Worm (Caenorhabditis elegans) whole organism, L4 larva: Measurements from ENCODE around the gene ZK622.5.
A peak's percentile ranks its signal among the peaks of the same experiment; 100 is the strongest.

Experiments
- R02D3.7 ChIP-seq: fragments of 150-350 bp; sonication (generic microtip); optimal IDR thresholded peaks from 3 replicates; lab custom pipeline; 2014; ENCODE audit warnings: missing biosample characterization, missing genetic modification characterization
- T20F7.1 ChIP-seq: fragments of 200-800 bp; sonication (Bioruptor generic); optimal IDR thresholded peaks from 2 replicates; lab custom pipeline; 2018; ENCODE audit warnings: mild to moderate bottlenecking, missing genetic modification characterization, missing compliant biosample characterization
- aha-1 ChIP-seq: fragments of 150-350 bp; peaks from one replicate; lab custom pipeline; 2014; ENCODE audit warnings: missing biosample characterization, missing genetic modification characterization
- ama-1 ChIP-seq: fragments of 150-350 bp; optimal IDR thresholded peaks from 2 replicates; lab custom pipeline; 2014; ENCODE audit warnings: inconsistent platforms, mixed read lengths
- ces-1 ChIP-seq: fragments of 150-350 bp; sonication (generic microtip); optimal IDR thresholded peaks from 4 replicates; lab custom pipeline; 2014; ENCODE audit warnings: missing biosample characterization, missing genetic modification reagents, missing genetic modification characterization
- cey-2 ChIP-seq: sonication (generic microtip); optimal IDR thresholded peaks from 3 replicates; lab custom pipeline; 2017; ENCODE audit warnings: missing genetic modification characterization, mild to moderate bottlenecking, missing compliant biosample characterization, antibody characterized with exemption, borderline replicate concordance; ENCODE audit not compliant: insufficient read depth
- daf-16 ChIP-seq, 3 experiments: sonication (generic microtip); optimal IDR thresholded peaks; 2 replicates each; lab custom pipeline; 2016 to 2017; ENCODE audit warnings: missing genetic modification characterization in 3 of 3, missing genetic modification reagents in 3 of 3, mild to moderate bottlenecking in 2 of 3, missing compliant biosample characterization in 2 of 3, missing biosample characterization in 1 of 3, moderate library complexity in 1 of 3
- daf-8 ChIP-seq: fragments of 200-800 bp; sonication (Bioruptor generic); IDR thresholded peaks from 2 replicates; pipeline ENCODE4 v1.3.6; 2022; ENCODE audit warnings: missing genetic modification characterization, missing compliant biosample characterization
- dmd-6 ChIP-seq: fragments of 200-800 bp; sonication (Bioruptor generic); IDR thresholded peaks from 2 replicates; pipeline ENCODE4 v1.3.6; 2022; ENCODE audit warnings: missing genetic modification reagents, missing genetic modification characterization, missing compliant biosample characterization
- dmd-8 ChIP-seq: fragments of 200-800 bp; sonication (Bioruptor generic); IDR thresholded peaks from 2 replicates; pipeline ENCODE4 v1.3.6; 2022; ENCODE audit warnings: missing genetic modification characterization, missing compliant biosample characterization
- dmd-9 ChIP-seq: fragments of 200-800 bp; sonication (Bioruptor generic); IDR thresholded peaks from 2 replicates; pipeline ENCODE4 v1.3.6; 2022; ENCODE audit warnings: missing genetic modification reagents, missing genetic modification characterization, missing compliant biosample characterization
- dve-1 ChIP-seq: sonication (generic microtip); optimal IDR thresholded peaks from 2 replicates; lab custom pipeline; 2017; ENCODE audit warnings: antibody characterized with exemption, mild to moderate bottlenecking, missing genetic modification characterization, missing compliant biosample characterization; ENCODE audit not compliant: insufficient read depth
- egl-43 ChIP-seq: fragments of 200-800 bp; sonication (Bioruptor generic); IDR thresholded peaks from 2 replicates; pipeline ENCODE4 v1.3.6; 2022; ENCODE audit warnings: missing genetic modification reagents, missing genetic modification characterization, missing compliant biosample characterization
- fos-1 ChIP-seq: fragments of 150-350 bp; optimal IDR thresholded peaks from 2 replicates; lab custom pipeline; 2014; ENCODE audit warnings: missing biosample characterization, missing genetic modification characterization
- gei-8 ChIP-seq: fragments of 200-800 bp; sonication (Bioruptor generic); optimal IDR thresholded peaks from 2 replicates; lab custom pipeline; 2018; ENCODE audit warnings: mild to moderate bottlenecking, missing genetic modification characterization, missing compliant biosample characterization
- hif-1 ChIP-seq, 2 experiments: sonication (generic microtip); optimal IDR thresholded peaks; 2 replicates each; lab custom pipeline; 2016 to 2017; ENCODE audit warnings: missing compliant biosample characterization in 2 of 2, missing genetic modification characterization in 2 of 2, missing genetic modification reagents in 2 of 2, missing genotype in 2 of 2, mild to moderate bottlenecking in 1 of 2
- hlh-11 ChIP-seq: fragments of 200-800 bp; sonication (Bioruptor generic); optimal IDR thresholded peaks from 2 replicates; lab custom pipeline; 2018; ENCODE audit warnings: mild to moderate bottlenecking, missing genetic modification characterization, missing compliant biosample characterization
- hlh-30 ChIP-seq: sonication (generic microtip); optimal IDR thresholded peaks from 2 replicates; lab custom pipeline; 2017; ENCODE audit warnings: antibody characterized with exemption, mild to moderate bottlenecking, missing genetic modification characterization, missing compliant biosample characterization; ENCODE audit not compliant: insufficient read depth
- lin-13 ChIP-seq: fragments of 150-350 bp; optimal IDR thresholded peaks from 2 replicates; lab custom pipeline; 2014; ENCODE audit warnings: missing biosample characterization, missing genetic modification reagents, missing genetic modification characterization
- lin-15B ChIP-seq: fragments of 150-350 bp; sonication (generic microtip); optimal IDR thresholded peaks from 3 replicates; lab custom pipeline; 2014; ENCODE audit warnings: missing biosample characterization, missing genetic modification characterization
- lsy-2 ChIP-seq, 2 experiments: fragments of 150-350 bp in 1 of 2; sonication (generic microtip) in 1 of 2; optimal IDR thresholded peaks; 2 replicates each; lab custom pipeline; 2014 to 2017; ENCODE audit warnings: missing biosample characterization in 2 of 2, missing genetic modification characterization in 2 of 2
- mdl-1 ChIP-seq, 2 experiments: fragments of 150-350 bp in 1 of 2; sonication (generic microtip) in 1 of 2; optimal IDR thresholded peaks; 2 replicates each; lab custom pipeline; 2014 to 2017; ENCODE audit warnings: missing biosample characterization in 2 of 2, missing genetic modification characterization in 2 of 2
- mep-1 ChIP-seq: fragments of 150-350 bp; sonication (generic microtip); optimal IDR thresholded peaks from 3 replicates; lab custom pipeline; 2014; ENCODE audit warnings: missing biosample characterization, missing genetic modification characterization
- mxl-3 ChIP-seq: fragments of 200-800 bp; sonication (Bioruptor generic); optimal IDR thresholded peaks from 2 replicates; lab custom pipeline; 2018; ENCODE audit warnings: mild to moderate bottlenecking, missing genetic modification characterization, missing compliant biosample characterization
- nhr-10 ChIP-seq: fragments of 150-350 bp; optimal IDR thresholded peaks from 2 replicates; lab custom pipeline; 2014; ENCODE audit warnings: missing biosample characterization, missing genetic modification characterization
- nhr-11 ChIP-seq: fragments of 150-350 bp; optimal IDR thresholded peaks from 2 replicates; lab custom pipeline; 2014; ENCODE audit warnings: missing biosample characterization, missing genetic modification characterization
- nhr-111 ChIP-seq: fragments of 200-800 bp; sonication (Bioruptor generic); optimal IDR thresholded peaks from 2 replicates; lab custom pipeline; 2018; ENCODE audit warnings: mild to moderate bottlenecking, missing genetic modification characterization, missing compliant biosample characterization
- nhr-28 ChIP-seq: fragments of 150-350 bp; optimal IDR thresholded peaks from 2 replicates; lab custom pipeline; 2014; ENCODE audit warnings: missing biosample characterization, missing genetic modification characterization
- nhr-42 ChIP-seq: fragments of 200-800 bp; sonication (Bioruptor generic); IDR thresholded peaks from 2 replicates; pipeline ENCODE4 v1.3.6; 2022; ENCODE audit warnings: missing genetic modification characterization, missing compliant biosample characterization
- nhr-76 ChIP-seq: fragments of 150-350 bp; optimal IDR thresholded peaks from 2 replicates; lab custom pipeline; 2014; ENCODE audit warnings: missing biosample characterization, missing genetic modification characterization
- nhr-77 ChIP-seq: fragments of 150-350 bp; optimal IDR thresholded peaks from 2 replicates; lab custom pipeline; 2014; ENCODE audit warnings: missing biosample characterization, missing genetic modification characterization
- tra-1 ChIP-seq: fragments of 200-800 bp; sonication (Bioruptor generic); IDR thresholded peaks from 2 replicates; pipeline ENCODE4 v1.3.6; 2022; ENCODE audit warnings: missing genetic modification reagents, missing genetic modification characterization, missing compliant biosample characterization
- unc-62 ChIP-seq, 3 experiments: fragments of 150-350 bp in 1 of 3; sonication (generic microtip); optimal IDR thresholded peaks in 2 of 3; peaks in 1 of 3; 1 replicate in 1 of 3; 2 replicates in 2 of 3; lab custom pipeline; 2014 to 2017; ENCODE audit warnings: missing biosample characterization in 3 of 3, missing genetic modification characterization in 3 of 3, missing genetic modification reagents in 3 of 3, missing genotype in 1 of 3
- zip-11 ChIP-seq: fragments of 200-800 bp; sonication (Bioruptor generic); IDR thresholded peaks from 2 replicates; pipeline ENCODE4 v1.3.6; 2022; ENCODE audit warnings: missing genetic modification characterization, missing compliant biosample characterization

Gene ZK622.5

DNA sequence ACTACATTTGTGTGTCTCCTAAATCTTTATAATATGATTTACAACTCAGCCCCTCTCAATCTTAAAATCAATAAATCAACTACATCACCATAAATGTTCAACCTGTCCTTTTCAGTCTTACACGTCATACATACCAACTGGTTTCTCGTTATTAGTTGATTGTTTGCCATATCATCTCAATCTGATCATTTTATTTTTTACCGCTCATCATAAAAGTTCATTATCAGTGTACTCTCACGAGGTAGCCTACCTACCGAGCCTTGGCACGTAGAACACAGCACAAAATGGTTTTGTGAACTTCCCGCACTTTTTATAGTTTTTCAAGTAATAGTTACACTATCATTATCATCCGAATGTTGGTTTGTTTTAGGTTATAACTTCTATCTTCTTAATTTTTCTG, 8.1 kb upstream of the ZK622.5 start (continued):
- TF ChIP-seq hlh-30 (tag; lab: Kevin White, UChicago) (peak; percentile 37), R02D3.7 (tag; lab: Kevin White, UChicago) (no peak), lsy-2 (tag; optimal IDR thresholded peaks at IDR 0.05; lab: Kevin White, UChicago) (peak; percentile 20 to 39), zip-11 (GFP tag; lab: Robert Waterston, UW) (no peak), fos-1 (tag; lab: Kevin White, UChicago) (no peak), dve-1 (tag; lab: Kevin White, UChicago) (peak; percentile 95)

DNA sequence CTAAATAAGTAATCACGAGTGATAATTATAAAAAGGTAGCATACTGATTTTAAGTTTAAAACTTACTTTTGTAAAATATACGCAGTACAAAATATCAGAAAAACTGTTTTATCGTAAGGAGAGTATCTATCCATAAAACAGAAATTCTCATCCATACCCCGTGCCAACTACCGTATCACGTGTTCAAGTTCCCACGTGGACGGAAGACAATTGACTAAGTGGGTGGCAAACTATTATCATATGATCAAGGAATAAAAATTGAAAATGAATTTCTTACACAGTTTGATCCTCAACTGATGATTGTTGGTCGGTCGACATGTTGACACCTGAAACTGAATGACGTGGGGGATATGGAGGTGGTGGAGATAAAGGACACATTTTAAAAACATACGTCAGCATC, 7.0 kb upstream of the ZK622.5 start, which contains the start of gene pmt-1:
Gene pmt-1 (minus strand): TSS at position 332 of the 400 bp plus-strand sequence.
- no peak for TF ChIP-seq dmd-8 (GFP tag; lab: Robert Waterston, UW)
- peak; percentile 28 for TF ChIP-seq nhr-28 (tag; lab: Kevin White, UChicago)
- peak; percentile 33 for TF ChIP-seq mep-1 (tag; lab: Kevin White, UChicago)
- TF ChIP-seq unc-62 (GFP tag; optimal IDR thresholded peaks at IDR 0.05 in 1 of 2; lab: Kevin White, UChicago) = no peak
- TF ChIP-seq unc-62 (tag; optimal IDR thresholded peaks at IDR 0.05; lab: Kevin White, UChicago) = no peak
- TF ChIP-seq dmd-6 (GFP tag; lab: Robert Waterston, UW) = peak; percentile 72
- peak; percentile 83 for TF ChIP-seq tra-1 (GFP tag; lab: Robert Waterston, UW)
- TF ChIP-seq ama-1 = no peak
- TF ChIP-seq dve-1 (tag; lab: Kevin White, UChicago) = peak; percentile 84
- peak; percentile 11 for TF ChIP-seq T20F7.1 (GFP tag; lab: Kevin White, UChicago)
- no peak for TF ChIP-seq daf-16 (GFP tag; optimal IDR thresholded peaks at IDR 0.05; lab: Kevin White, UChicago)
- TF ChIP-seq daf-16 (tag; optimal IDR thresholded peaks at IDR 0.05; lab: Kevin White, UChicago) = no peak
- TF ChIP-seq lin-15B (tag; lab: Kevin White, UChicago) = no peak
- TF ChIP-seq nhr-11 (tag; lab: Kevin White, UChicago) = no peak
- no peak for TF ChIP-seq nhr-42 (GFP tag; lab: Robert Waterston, UW)
- TF ChIP-seq mxl-3 (GFP tag; lab: Kevin White, UChicago) = peak; percentile 87
- peak; percentile 41 to 71 for TF ChIP-seq mdl-1 (tag; optimal IDR thresholded peaks at IDR 0.05; lab: Kevin White, UChicago)
- no peak for TF ChIP-seq daf-8 (GFP tag; lab: Robert Waterston, UW)
- TF ChIP-seq gei-8 (GFP tag; lab: Kevin White, UChicago) = no peak
- no peak for TF ChIP-seq hif-1 (tag; optimal IDR thresholded peaks at IDR 0.05; lab: Kevin White, UChicago)
- TF ChIP-seq hlh-30 (tag; lab: Kevin White, UChicago) = peak; percentile 91
- TF ChIP-seq egl-43 (GFP tag; lab: Robert Waterston, UW) = no peak
- peak in 1 of 2 experiments; percentile 31 for TF ChIP-seq lsy-2 (tag; optimal IDR thresholded peaks at IDR 0.05; lab: Kevin White, UChicago)
- TF ChIP-seq nhr-10 (tag; lab: Kevin White, UChicago) = peak; percentile 42
- TF ChIP-seq hlh-11 (tag; lab: Kevin White, UChicago) = peak; percentile 75
- no peak for TF ChIP-seq ces-1 (GFP tag; lab: Kevin White, UChicago)

DNA sequence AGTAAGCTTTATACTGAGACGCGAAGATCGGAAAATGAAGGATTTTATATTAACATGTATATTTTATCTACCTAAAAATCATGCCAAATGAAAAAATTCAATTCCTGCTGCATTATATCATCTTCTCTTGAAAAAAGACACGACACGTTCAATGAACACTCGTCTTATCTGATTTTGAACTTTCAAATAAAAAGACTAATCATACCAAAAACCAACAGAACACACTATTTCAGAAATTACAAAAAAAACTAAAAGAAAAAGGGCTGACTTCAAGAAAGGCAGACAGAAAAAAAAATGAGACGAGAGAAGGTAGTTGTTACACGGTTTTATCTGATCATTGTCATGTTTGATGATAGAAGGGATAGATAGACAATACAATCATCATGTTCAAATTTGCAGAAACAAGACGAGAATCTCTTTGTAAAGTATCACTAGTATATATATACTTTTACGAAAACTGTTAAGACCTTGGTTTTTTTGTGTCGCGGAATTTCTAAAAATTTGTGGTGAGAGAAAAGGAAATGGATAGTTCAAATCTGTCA, 6.4 kb upstream of the ZK622.5 start:
- TF ChIP-seq nhr-76 (tag; lab: Kevin White, UChicago) (peak; percentile 25), dmd-8 (GFP tag; lab: Robert Waterston, UW) (no peak), nhr-77 (tag; lab: Kevin White, UChicago) (peak; percentile 16), nhr-28 (tag; lab: Kevin White, UChicago) (peak; percentile 70), dve-1 (tag; lab: Kevin White, UChicago) (peak; percentile 23), dmd-9 (no peak), nhr-111 (GFP tag; lab: Kevin White, UChicago) (no peak), dmd-6 (GFP tag; lab: Robert Waterston, UW) (peak; percentile 39; the same call in 1 of the 2 replicates), tra-1 (GFP tag; lab: Robert Waterston, UW) (0 out of 2 replicates have a peak, but pooled peaks have one; percentile 42), cey-2 (tag; lab: Kevin White, UChicago) (peak; percentile 49), aha-1 (tag; lab: Kevin White, UChicago) (peak; percentile 23), lin-13 (GFP tag; lab: Kevin White, UChicago) (no peak)
- TF ChIP-seq, all 104 proteins: peak for 8
